Fruit fly (Drosophila melanogaster) whole organism, prepupa: ENCODE measurements around the gene CG5342.

ENCODE experiments used
- Blimp-1 ChIP-seq: fragments of 200-800 bp; sonication (Bioruptor generic); optimal IDR thresholded peaks from 3 replicates; lab custom pipeline; 2017; ENCODE audit warnings: missing biosample characterization, missing genetic modification characterization, mild to moderate bottlenecking, moderate library complexity, missing genetic modification reagents
- CG11294 ChIP-seq: fragments of 200-800 bp; sonication (Bioruptor generic); IDR thresholded peaks from 2 replicates; pipeline ENCODE4 v1.3.6; 2022; ENCODE audit warnings: missing biosample characterization, missing genetic modification characterization
- CG11762 ChIP-seq: fragments of 200-800 bp; sonication (Bioruptor generic); optimal IDR thresholded peaks from 3 replicates; lab custom pipeline; 2016; ENCODE audit warnings: missing biosample characterization, missing genetic modification characterization; ENCODE audit not compliant: insufficient read depth
- CG11902 ChIP-seq: fragments of 200-800 bp; sonication (Bioruptor generic); optimal IDR thresholded peaks from 3 replicates; lab custom pipeline; 2016; ENCODE audit warnings: missing biosample characterization, missing genetic modification characterization
- CG15336 ChIP-seq: fragments of 200-800 bp; sonication (Bioruptor generic); IDR thresholded peaks from 2 replicates; pipeline ENCODE4 v1.3.6; 2022; ENCODE audit warnings: missing biosample characterization, missing genetic modification characterization
- CG3032 ChIP-seq: fragments of 200-800 bp; optimal IDR thresholded peaks from 2 replicates; lab custom pipeline; 2019; ENCODE audit warnings: missing biosample characterization, mild to moderate bottlenecking, missing genetic modification characterization, moderate library complexity
- CG31627 ChIP-seq: fragments of 200-800 bp; sonication (Bioruptor generic); optimal IDR thresholded peaks from 3 replicates; lab custom pipeline; 2016; ENCODE audit warnings: missing biosample characterization, missing genetic modification characterization
- CG34406 ChIP-seq: fragments of 200-800 bp; sonication (Bioruptor generic); optimal IDR thresholded peaks from 3 replicates; lab custom pipeline; 2016; ENCODE audit warnings: missing biosample characterization, missing genetic modification characterization
- CG6163 ChIP-seq: fragments of 200-800 bp; sonication (Bioruptor generic); IDR thresholded peaks from 3 replicates; pipeline ENCODE4 v1.3.6; 2022; ENCODE audit warnings: missing biosample characterization, missing genetic modification characterization
- CG6792 ChIP-seq: fragments of 200-800 bp; sonication (Bioruptor generic); optimal IDR thresholded peaks from 3 replicates; lab custom pipeline; 2016; ENCODE audit warnings: missing biosample characterization, missing genetic modification characterization
- CG6808 ChIP-seq: fragments of 200-800 bp; sonication (Bioruptor generic); optimal IDR thresholded peaks from 3 replicates; lab custom pipeline; 2017; ENCODE audit warnings: missing biosample characterization, missing genetic modification characterization, mild to moderate bottlenecking, moderate library complexity, missing genetic modification reagents
- CG6854 ChIP-seq: fragments of 200-800 bp; sonication (Bioruptor generic); optimal IDR thresholded peaks from 2 replicates; lab custom pipeline; 2017; ENCODE audit warnings: missing biosample characterization, mild to moderate bottlenecking, missing genetic modification characterization
- Eip78C ChIP-seq: fragments of 200-800 bp; sonication (Bioruptor generic); peaks from one replicate; lab custom pipeline; 2016; ENCODE audit warnings: missing biosample characterization, missing genetic modification characterization
- Eip93F ChIP-seq: fragments of 200-800 bp; sonication (Bioruptor generic); optimal IDR thresholded peaks from 2 replicates; lab custom pipeline; 2016; ENCODE audit warnings: missing biosample characterization, mild to moderate bottlenecking, missing genetic modification characterization
- Ets21C ChIP-seq: fragments of 200-800 bp; sonication (Bioruptor generic); optimal IDR thresholded peaks from 3 replicates; lab custom pipeline; 2016; ENCODE audit warnings: missing biosample characterization, missing genetic modification characterization
- Ets96B ChIP-seq: fragments of 200-800 bp; optimal IDR thresholded peaks from 2 replicates; lab custom pipeline; 2019; ENCODE audit warnings: missing biosample characterization, mild to moderate bottlenecking, missing genetic modification characterization, moderate library complexity
- Gug ChIP-seq: fragments of 200-800 bp; sonication (Bioruptor generic); IDR thresholded peaks from 2 replicates; pipeline ENCODE4 v1.3.6; 2022; ENCODE audit warnings: missing biosample characterization, missing genetic modification characterization
- Hr39 ChIP-seq: fragments of 200-800 bp; sonication (Bioruptor generic); optimal IDR thresholded peaks from 2 replicates; lab custom pipeline; 2016; ENCODE audit warnings: missing biosample characterization, missing genetic modification characterization
- Hr4 ChIP-seq: fragments of 200-800 bp; sonication (Bioruptor generic); optimal IDR thresholded peaks from 3 replicates; lab custom pipeline; 2016; ENCODE audit warnings: missing biosample characterization, missing genetic modification characterization
- Lpt ChIP-seq: fragments of 200-800 bp; sonication (Bioruptor generic); optimal IDR thresholded peaks from 3 replicates; lab custom pipeline; 2016; ENCODE audit warnings: missing biosample characterization, missing genetic modification characterization
- Met ChIP-seq: fragments of 200-800 bp; sonication (Bioruptor generic); optimal IDR thresholded peaks from 3 replicates; lab custom pipeline; 2016; ENCODE audit warnings: missing biosample characterization, missing genetic modification characterization
- OdsH ChIP-seq: fragments of 200-800 bp; sonication (Bioruptor generic); optimal IDR thresholded peaks from 3 replicates; lab custom pipeline; 2016; ENCODE audit warnings: missing biosample characterization, missing genetic modification characterization
- Sox14 ChIP-seq: fragments of 200-800 bp; sonication (Bioruptor generic); optimal IDR thresholded peaks from 3 replicates; lab custom pipeline; 2016; ENCODE audit warnings: missing biosample characterization, missing genetic modification characterization
- Sox15 ChIP-seq: fragments of 200-800 bp; sonication (Bioruptor generic); optimal IDR thresholded peaks from 3 replicates; lab custom pipeline; 2016; ENCODE audit warnings: missing biosample characterization, missing genetic modification characterization
- achi ChIP-seq: fragments of 200-800 bp; sonication (Bioruptor generic); optimal IDR thresholded peaks from 3 replicates; lab custom pipeline; 2016; ENCODE audit warnings: missing biosample characterization, missing genetic modification characterization
- acj6 ChIP-seq: fragments of 200-800 bp; sonication (Bioruptor generic); optimal IDR thresholded peaks from 3 replicates; lab custom pipeline; 2016; ENCODE audit warnings: missing biosample characterization, missing genetic modification characterization
- cyc ChIP-seq: fragments of 200-800 bp; sonication (Bioruptor generic); optimal IDR thresholded peaks from 3 replicates; lab custom pipeline; 2016; ENCODE audit warnings: missing biosample characterization, missing genetic modification characterization
- dac ChIP-seq: fragments of 200-800 bp; sonication (Bioruptor generic); optimal IDR thresholded peaks from 2 replicates; lab custom pipeline; 2017; ENCODE audit warnings: missing biosample characterization, mild to moderate bottlenecking, missing genetic modification characterization
- dsx ChIP-seq: fragments of 200-800 bp; optimal IDR thresholded peaks from 3 replicates; lab custom pipeline; 2019; ENCODE audit warnings: missing biosample characterization, mild to moderate bottlenecking, missing genetic modification characterization, moderate library complexity; ENCODE audit not compliant: poor library complexity, severe bottlenecking
- eg ChIP-seq: fragments of 200-800 bp; sonication (Bioruptor generic); IDR thresholded peaks from 3 replicates; pipeline ENCODE4 v1.3.6; 2022; ENCODE audit warnings: missing biosample characterization, missing genetic modification characterization
- esn ChIP-seq: fragments of 200-800 bp; sonication (Bioruptor generic); optimal IDR thresholded peaks from 2 replicates; lab custom pipeline; 2016; ENCODE audit warnings: missing biosample characterization, mild to moderate bottlenecking, missing genetic modification characterization, moderate library complexity
- fd59A ChIP-seq: fragments of 200-800 bp; sonication (Bioruptor generic); optimal IDR thresholded peaks from 2 replicates; lab custom pipeline; 2017; ENCODE audit warnings: missing biosample characterization, mild to moderate bottlenecking, missing genetic modification characterization, missing genetic modification reagents
- fd85E ChIP-seq: fragments of 200-800 bp; sonication (Bioruptor generic); optimal IDR thresholded peaks from 3 replicates; lab custom pipeline; 2016; ENCODE audit warnings: missing biosample characterization, missing genetic modification characterization
- fkh ChIP-seq: fragments of 200-800 bp; sonication (Bioruptor generic); optimal IDR thresholded peaks from 3 replicates; lab custom pipeline; 2017; ENCODE audit warnings: missing biosample characterization, mild to moderate bottlenecking, missing genetic modification characterization, moderate library complexity
- lz ChIP-seq: fragments of 200-800 bp; sonication (Bioruptor generic); optimal IDR thresholded peaks from 3 replicates; lab custom pipeline; 2016; ENCODE audit warnings: missing biosample characterization, missing genetic modification characterization
- salr ChIP-seq, 2 experiments: fragments of 200-800 bp; sonication (Bioruptor generic); optimal IDR thresholded peaks; 3 replicates each; lab custom pipeline; 2016 to 2018; ENCODE audit warnings: missing biosample characterization in 2 of 2, missing genetic modification characterization in 2 of 2, mild to moderate bottlenecking in 1 of 2

The CG5342 gene

DNA sequence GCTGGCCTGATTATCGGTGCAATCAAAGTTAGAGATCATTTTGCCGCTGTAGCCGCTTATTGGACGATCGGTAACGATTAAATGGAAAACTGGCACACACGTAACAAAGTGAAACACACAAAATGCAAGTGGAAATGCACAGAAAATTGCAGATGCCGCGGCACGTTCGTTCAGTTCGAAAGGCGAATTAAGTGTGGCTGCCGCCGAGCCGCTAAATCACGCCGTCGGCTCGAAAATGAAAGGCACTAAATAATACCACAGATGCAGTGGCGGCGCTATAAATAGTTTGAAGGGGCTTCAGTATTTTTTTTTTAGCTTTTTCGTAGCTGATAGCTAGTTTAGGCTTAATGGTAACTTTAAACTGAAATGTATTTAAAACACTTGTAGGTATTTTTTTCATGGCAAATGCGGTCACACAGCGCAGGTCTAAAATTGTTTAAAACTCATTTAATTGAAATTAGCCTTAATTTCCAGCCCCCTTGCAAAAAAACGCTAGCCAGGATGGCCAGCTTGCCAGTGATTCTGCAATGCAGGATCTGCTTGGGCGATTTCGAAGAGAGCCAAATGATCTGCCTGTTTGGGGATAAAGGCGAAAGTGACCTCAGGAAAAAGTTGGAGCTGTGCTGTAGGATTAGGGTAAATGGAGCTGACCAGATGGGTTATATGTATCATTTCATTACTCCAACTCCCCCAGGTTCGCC is 41.2 kb downstream of the CG5342 start, which contains the start of the genes Jupiter and CG14710 (continued):
- TF ChIP-seq salr (GFP tag; optimal IDR thresholded peaks at IDR 0.05; lab: Kevin White, UChicago): peak in 1 of 2 experiments; percentile 16
- TF ChIP-seq Met (GFP tag; lab: Kevin White, UChicago): no peak
- TF ChIP-seq dsx (GFP tag; lab: Kevin White, UChicago): peak; percentile 51
- no peak for TF ChIP-seq Lpt (GFP tag; lab: Kevin White, UChicago)
- TF ChIP-seq CG11294: peak; percentile 57; the same call in 1 of the 2 replicates
- peak; percentile 27 for TF ChIP-seq CG11762
- TF ChIP-seq lz: peak; percentile 73

DNA sequence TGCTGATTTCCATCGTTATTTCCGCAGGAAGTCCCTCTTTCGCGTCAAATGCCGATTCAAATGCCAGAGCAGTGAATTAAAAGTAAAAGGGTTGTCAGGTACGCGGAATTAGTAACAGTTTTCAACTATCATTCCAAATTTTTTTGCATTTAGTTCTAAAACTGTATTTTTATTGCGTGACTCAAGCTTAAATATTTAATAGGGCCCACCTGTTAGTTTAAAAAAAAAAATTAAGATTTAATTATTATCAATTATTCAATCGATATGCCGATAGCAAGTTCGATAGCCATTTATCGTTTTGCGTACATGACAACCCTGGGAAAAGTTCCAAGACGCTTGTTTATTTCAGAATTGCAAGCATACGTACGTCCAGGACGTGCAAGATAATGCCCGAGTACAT is 44.4 kb downstream of the CG5342 start, which contains the start of gene CG14711:
CG14711 (plus strand) TSS at position 315 of the 400 bp plus-strand sequence.
- TF ChIP-seq CG11762 (peak; percentile 65), CG31627 (GFP tag; lab: Kevin White, UChicago) (peak; percentile 80), CG11902 (GFP tag; lab: Kevin White, UChicago) (peak; percentile 52), CG6163 (GFP tag; lab: Robert Waterston, UW) (peak; percentile 81; the same call in 2 of the 3 replicates), fd59A (GFP tag; lab: Kevin White, UChicago) (peak; percentile 32), lz (peak; percentile 82), Gug (GFP tag; lab: Robert Waterston, UW) (peak; percentile 44; the same call in 1 of the 2 replicates), Sox14 (GFP tag; lab: Kevin White, UChicago) (peak; percentile 76), CG15336 (peak; percentile 61), CG6808 (GFP tag; lab: Kevin White, UChicago) (no peak), Hr4 (GFP tag; lab: Kevin White, UChicago) (no peak), CG3032 (tag; lab: Kevin White, UChicago) (peak; percentile 82), Ets96B (tag; lab: Kevin White, UChicago) (peak; percentile 80), acj6 (peak; percentile 86), CG6854 (no peak), CG34406 (peak; percentile 78), Eip93F (GFP tag; lab: Kevin White, UChicago) (peak; percentile 51), fkh (GFP tag; lab: Kevin White, UChicago) (no peak), eg (GFP tag; lab: Robert Waterston, UW) (peak; percentile 83; the same call in 2 of the 3 replicates), fd85E (GFP tag; lab: Kevin White, UChicago) (no peak), dsx (GFP tag; lab: Kevin White, UChicago) (no peak), cyc (peak; percentile 76), Lpt (GFP tag; lab: Kevin White, UChicago) (peak; percentile 50), achi (GFP tag; lab: Kevin White, UChicago) (peak; percentile 82), Blimp-1 (peak; percentile 10), CG6792 (peak; percentile 76), CG11294 (0 out of 2 replicates have a peak, but pooled peaks have one; percentile 50), Eip78C (peak; percentile 92), Hr39 (GFP tag; lab: Kevin White, UChicago) (no peak), OdsH (GFP tag; lab: Kevin White, UChicago) (no peak), dac (no peak), esn (GFP tag; lab: Kevin White, UChicago) (peak; percentile 87), Sox15 (peak; percentile 64)
- TF ChIP-seq, all 60 proteins: peak for 24

DNA sequence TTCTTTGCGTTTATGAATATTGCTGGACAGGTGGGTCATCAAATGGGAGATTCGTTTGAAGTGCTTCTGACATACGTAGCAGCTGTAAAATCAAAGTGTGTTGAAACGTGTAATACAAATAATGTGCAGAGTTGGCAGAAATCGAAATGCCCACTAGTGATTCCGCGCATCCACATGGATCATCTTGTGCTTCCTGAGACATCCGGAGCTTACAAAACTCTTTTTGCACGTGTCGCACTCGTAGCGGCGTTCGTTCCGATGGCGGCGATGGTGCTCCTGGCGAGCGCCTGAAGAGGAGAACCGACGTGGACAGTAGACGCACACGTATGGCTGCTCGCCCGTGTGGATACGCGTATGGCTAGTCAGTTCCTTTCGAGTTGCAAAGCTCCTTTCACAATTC is 46.9 kb downstream of the CG5342 start, which contains the start of gene Zaf1:
Zaf1 (minus strand) TSS at position 101 of the 400 bp plus-strand sequence.
- TF ChIP-seq CG6854: no peak
- no peak for TF ChIP-seq Eip78C
- no peak for TF ChIP-seq Ets21C (GFP tag; lab: Kevin White, UChicago)
- no peak for TF ChIP-seq OdsH (GFP tag; lab: Kevin White, UChicago)
- TF ChIP-seq CG11902 (GFP tag; lab: Kevin White, UChicago): no peak
